Fruit fly (Drosophila melanogaster): Measurements from ENCODE around the gene CG6144.

CG6144 gene

DNA sequence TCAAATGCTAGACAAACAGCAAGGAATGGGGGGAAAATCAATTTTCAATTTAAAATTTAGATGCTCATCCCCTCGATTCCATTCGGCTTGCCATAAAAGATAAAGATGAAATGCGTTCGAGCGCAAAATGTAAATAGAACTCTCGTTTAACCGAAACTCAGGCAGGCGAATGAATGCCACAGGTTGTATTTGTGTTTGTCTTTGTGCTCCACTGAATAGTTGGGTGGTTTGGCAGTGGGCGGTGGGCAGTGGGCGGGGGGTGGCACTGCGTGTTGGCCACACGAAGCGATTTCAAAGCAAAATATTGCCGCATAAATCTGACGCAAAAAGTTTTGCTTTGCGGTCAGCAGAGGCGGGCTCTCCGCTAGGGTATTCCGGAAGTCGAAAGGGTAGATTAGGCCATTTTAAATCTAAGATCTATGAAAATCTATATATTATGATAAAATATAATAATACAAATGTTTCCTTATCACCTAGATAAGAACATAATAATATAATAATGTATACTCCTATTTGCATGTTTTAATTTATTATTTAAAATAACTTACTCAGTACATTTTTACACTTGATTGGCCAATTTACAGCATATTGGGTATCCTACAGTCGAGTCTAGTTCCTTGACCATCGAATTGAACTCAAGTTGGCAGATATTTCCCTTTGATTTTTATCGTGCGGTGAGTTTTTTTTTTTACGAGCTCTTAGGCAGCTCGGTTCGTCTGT lies 33.8 kb downstream of the CG6144 start (continued):
- peak; percentile 76 for TF ChIP-seq CG13424 (tag; optimal IDR thresholded peaks at IDR 0.05)
- peak; percentile 38 for TF ChIP-seq CG4424 (GFP tag; optimal IDR thresholded peaks at IDR 0.05)
- TF ChIP-seq NFAT (GFP tag; IDR thresholded peaks at IDR 0.05): peak; percentile 42; the same call in 1 of the 2 replicates
- TF ChIP-seq CG15011 (GFP tag; optimal IDR thresholded peaks at IDR 0.05): peak; percentile 50
- TF ChIP-seq CG17802 (tag; optimal IDR thresholded peaks at IDR 0.05): no peak
- peak in 1 of 2 experiments; percentile 4 for TF ChIP-seq pan (optimal IDR thresholded peaks at IDR 0.05)
- TF ChIP-seq pan (GFP tag; optimal IDR thresholded peaks at IDR 0.05 in 1 of 2, IDR thresholded peaks at IDR 0.05 in 1 of 2): peak in 1 of 2 experiments; percentile 74
- no peak for TF ChIP-seq Dfd (GFP tag; optimal IDR thresholded peaks at IDR 0.05)
- peak; percentile 79 for TF ChIP-seq CG7839 (tag; optimal IDR thresholded peaks at IDR 0.05)
- TF ChIP-seq CG16813 (GFP tag; IDR thresholded peaks at IDR 0.05; ENCODE audit: partially characterized antibody): no peak
- TF ChIP-seq Six4 (GFP tag; optimal IDR thresholded peaks at IDR 0.05): no peak
- no peak for TF ChIP-seq CG7987 (GFP tag; optimal IDR thresholded peaks at IDR 0.05)
- TF ChIP-seq CG13894 (tag; optimal IDR thresholded peaks at IDR 0.05): no peak
- TF ChIP-seq row (GFP tag; IDR thresholded peaks at IDR 0.05): peak; percentile 84
- TF ChIP-seq jumu (GFP tag; optimal IDR thresholded peaks at IDR 0.05): no peak
- peak; percentile 27 for TF ChIP-seq Deaf1 (tag; optimal IDR thresholded peaks at IDR 0.05)
- no peak for TF ChIP-seq ash1 (GFP tag; optimal IDR thresholded peaks at IDR 0.05)
- TF ChIP-seq hbn (GFP tag; IDR thresholded peaks at IDR 0.05; ENCODE audit: partially characterized antibody): no peak
- TF ChIP-seq eyg (GFP tag; optimal IDR thresholded peaks at IDR 0.05): no peak
- TF ChIP-seq sd (tag; optimal IDR thresholded peaks at IDR 0.05): peak; percentile 6
- no peak; the same call in 1 of the 2 replicates for TF ChIP-seq seq (GFP tag; IDR thresholded peaks at IDR 0.05)
- no peak for TF ChIP-seq CG4282 (GFP tag; optimal IDR thresholded peaks at IDR 0.05)
- TF ChIP-seq CG7745 (tag; optimal IDR thresholded peaks at IDR 0.05): no peak
- peak; percentile 69 for TF ChIP-seq CG9215 (GFP tag; IDR thresholded peaks at IDR 0.05)
- TF ChIP-seq B-H1 (GFP tag; IDR thresholded peaks at IDR 0.05): peak; percentile 46; the same call in 2 of the 3 replicates
- TF ChIP-seq CG11696 (GFP tag; IDR thresholded peaks at IDR 0.05): no peak
- TF ChIP-seq Hey (tag; optimal IDR thresholded peaks at IDR 0.05): no peak
- TF ChIP-seq ro (GFP tag; IDR thresholded peaks at IDR 0.05): no peak
- TF ChIP-seq BEAF-32 (GFP tag; optimal IDR thresholded peaks at IDR 0.05): no peak
- no peak for TF ChIP-seq CG10431 (GFP tag; optimal IDR thresholded peaks at IDR 0.05)
- peak; percentile 33 for TF ChIP-seq Jarid2 (GFP tag; optimal IDR thresholded peaks at IDR 0.05)
- peak; percentile 39; the same call in 1 of the 3 replicates for TF ChIP-seq HLH4C (GFP tag; IDR thresholded peaks at IDR 0.05; ENCODE audit: partially characterized antibody)
- TF ChIP-seq Camta (GFP tag; optimal IDR thresholded peaks at IDR 0.05): no peak
- TF ChIP-seq CG8924 (tag; optimal IDR thresholded peaks at IDR 0.05): peak; percentile 64
- peak; percentile 51; the same call in 1 of the 2 replicates for TF ChIP-seq CG4730 (GFP tag; IDR thresholded peaks at IDR 0.05)
- TF ChIP-seq Rfx (GFP tag; IDR thresholded peaks at IDR 0.05): peak; percentile 63
- peak; percentile 63 for TF ChIP-seq Fer1 (GFP tag; optimal IDR thresholded peaks at IDR 0.05)
- TF ChIP-seq mam (GFP tag; optimal IDR thresholded peaks at IDR 0.05): no peak
- peak; percentile 13 for TF ChIP-seq gsb-n (tag; optimal IDR thresholded peaks at IDR 0.05)
- no peak for TF ChIP-seq gro (GFP tag; optimal IDR thresholded peaks at IDR 0.05)
- TF ChIP-seq CG10565 (GFP tag; optimal IDR thresholded peaks at IDR 0.05): no peak

Measured in whole organism, embryonic.